Fruit fly (Drosophila melanogaster): Measurements from ENCODE around the gene Cmpk.
A peak's percentile ranks its signal among the peaks of the same experiment; 100 is the strongest.

Cmpk gene

DNA sequence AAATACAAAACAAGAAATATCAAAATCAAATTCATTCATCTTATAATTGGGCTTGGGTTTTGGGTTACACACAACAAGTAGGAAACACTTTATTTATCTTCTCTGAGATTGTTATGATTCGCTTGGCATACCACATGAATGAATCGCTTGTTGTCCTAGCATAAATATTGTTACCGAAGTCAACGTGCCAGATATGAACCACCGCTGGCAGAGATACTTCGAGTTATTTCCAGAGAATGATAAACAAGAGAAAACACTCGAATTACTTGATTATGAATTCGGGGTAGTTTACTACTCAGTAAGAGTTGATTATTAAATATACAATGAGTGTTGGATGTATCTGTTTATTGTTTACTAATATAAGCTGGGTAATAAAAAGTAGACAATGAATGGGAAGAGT lies 43.7 kb downstream of the Cmpk start (continued):
- TF ChIP-seq hbn (GFP tag; IDR thresholded peaks at IDR 0.05; ENCODE audit: partially characterized antibody) (no peak), CG2678 (tag; optimal IDR thresholded peaks at IDR 0.05) (peak; percentile 53), CG18011 (GFP tag; optimal IDR thresholded peaks at IDR 0.05) (no peak), cwo (GFP tag; optimal IDR thresholded peaks at IDR 0.05) (no peak), NK7.1 (GFP tag; optimal IDR thresholded peaks at IDR 0.05) (no peak), bsh (GFP tag; optimal IDR thresholded peaks at IDR 0.05) (peak in 1 of 2 experiments; percentile 48), NC2α (GFP tag; optimal IDR thresholded peaks at IDR 0.05) (no peak), NfI (GFP tag; optimal IDR thresholded peaks at IDR 0.05) (no peak), inv (GFP tag; IDR thresholded peaks at IDR 0.05; ENCODE audit: partially characterized antibody) (no peak), Lpt (GFP tag; optimal IDR thresholded peaks at IDR 0.05) (no peak), HmgD (GFP tag; optimal IDR thresholded peaks at IDR 0.05) (no peak), Side (GFP tag; optimal IDR thresholded peaks at IDR 0.05) (peak; percentile 15), sug (tag; optimal IDR thresholded peaks at IDR 0.05) (peak; percentile 9), z (GFP tag; IDR thresholded peaks at IDR 0.05) (peak; percentile 73), CkIIα-i1 (GFP tag; IDR thresholded peaks at IDR 0.05) (no peak), Ptx1 (GFP tag; IDR thresholded peaks at IDR 0.05) (no peak), Bteb2 (GFP tag; optimal IDR thresholded peaks at IDR 0.05) (no peak), Med (GFP tag) (peak; percentile 61), Nf-YB (GFP tag; optimal IDR thresholded peaks at IDR 0.05) (peak; percentile 20), sima (GFP tag; optimal IDR thresholded peaks at IDR 0.05) (no peak), odd (GFP tag; optimal IDR thresholded peaks at IDR 0.05) (peak; percentile 64), C15 (GFP tag; IDR thresholded peaks at IDR 0.05) (no peak), CG1529 (GFP tag; optimal IDR thresholded peaks at IDR 0.05) (peak; percentile 18), ind (GFP tag; optimal IDR thresholded peaks at IDR 0.05) (no peak), CG12769 (tag; optimal IDR thresholded peaks at IDR 0.05) (peak; percentile 11), wor (GFP tag; IDR thresholded peaks at IDR 0.05) (no peak), CG10543 (GFP tag; optimal IDR thresholded peaks at IDR 0.05) (peak; percentile 43), corto (GFP tag; optimal IDR thresholded peaks at IDR 0.05) (no peak), nerfin-1 (tag; optimal IDR thresholded peaks at IDR 0.05) (peak; percentile 57), Dll (GFP tag; IDR thresholded peaks at IDR 0.05; ENCODE audit: partially characterized antibody) (no peak), CG7928 (GFP tag; optimal IDR thresholded peaks at IDR 0.05) (no peak), Hr3 (GFP tag; optimal IDR thresholded peaks at IDR 0.05) (no peak), CG1603 (tag; optimal IDR thresholded peaks at IDR 0.05) (peak; percentile 43), Sry-β (GFP tag; optimal IDR thresholded peaks at IDR 0.05) (peak; percentile 9), CG5953 (GFP tag; IDR thresholded peaks at IDR 0.05) (no peak), CG4707 (GFP tag; optimal IDR thresholded peaks at IDR 0.05) (peak; percentile 67), CG11398 (GFP tag; optimal IDR thresholded peaks at IDR 0.05) (peak; percentile 44), CG15601 (tag; optimal IDR thresholded peaks at IDR 0.05) (peak; percentile 79), Ets97D (GFP tag; optimal IDR thresholded peaks at IDR 0.05) (no peak), CG6813 (GFP tag; optimal IDR thresholded peaks at IDR 0.05) (peak; percentile 66), ems (GFP tag; optimal IDR thresholded peaks at IDR 0.05) (no peak), Max (GFP tag; optimal IDR thresholded peaks at IDR 0.05) (no peak), CG11093 (GFP tag; IDR thresholded peaks at IDR 0.05) (no peak), CrebB (tag; optimal IDR thresholded peaks at IDR 0.05) (peak; percentile 54), Pdp1 (GFP tag; optimal IDR thresholded peaks at IDR 0.05) (peak in 1 of 2 experiments; percentile 50), CG13424 (tag; optimal IDR thresholded peaks at IDR 0.05) (peak; percentile 26), oc (tag; optimal IDR thresholded peaks at IDR 0.05) (peak; percentile 50), Fer1 (GFP tag; optimal IDR thresholded peaks at IDR 0.05) (no peak), unpg (GFP tag; optimal IDR thresholded peaks at IDR 0.05) (peak; percentile 36), Dfd (GFP tag; optimal IDR thresholded peaks at IDR 0.05) (no peak), ro (GFP tag; IDR thresholded peaks at IDR 0.05) (no peak)

Measured in whole organism, embryonic.